Worm (Caenorhabditis elegans) whole organism, L4/young adult: Measurements from ENCODE around the gene K09H11.6.

Experiments used
- W03F9.2 ChIP-seq: fragments of 150-350 bp; optimal IDR thresholded peaks from 2 replicates; lab custom pipeline; 2014; ENCODE audit warnings: missing biosample characterization, missing genetic modification characterization
- dao-5 ChIP-seq: sonication (generic microtip); optimal IDR thresholded peaks from 2 replicates; lab custom pipeline; 2016; ENCODE audit warnings: missing genotype, missing genetic modification characterization, moderate library complexity, missing compliant biosample characterization
- him-1 ChIP-seq: sonication (generic microtip); optimal IDR thresholded peaks from 2 replicates; lab custom pipeline; 2016; ENCODE audit warnings: missing genotype, missing genetic modification reagents, missing genetic modification characterization, missing compliant biosample characterization

DNA sequence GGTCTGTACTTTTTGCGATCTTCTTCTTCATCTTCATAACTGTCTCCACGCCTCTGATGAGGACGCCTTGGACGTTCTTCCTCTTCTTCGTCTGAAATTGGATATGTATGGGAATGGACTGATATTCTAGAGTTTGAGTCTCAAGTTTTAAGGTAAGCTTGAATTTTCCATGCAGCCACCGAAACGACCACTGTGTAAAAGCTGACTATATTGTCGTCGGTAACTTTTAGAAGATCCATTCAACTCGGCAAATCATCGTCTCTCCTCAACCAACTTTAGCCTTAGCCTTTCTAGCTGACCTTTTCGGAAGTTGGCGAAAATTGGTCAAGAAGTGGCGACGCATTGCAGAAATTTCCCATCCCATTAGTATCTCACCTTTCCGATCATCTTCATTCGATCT lies 11.6 kb downstream of the K09H11.6 start:
- no peak for TF ChIP-seq W03F9.2
- TF ChIP-seq him-1 (tag; lab: Kevin White, UChicago): no peak
- no peak for TF ChIP-seq dao-5 (tag; lab: Kevin White, UChicago)
